Fruit fly (Drosophila melanogaster) whole organism, wandering third instar larva: ENCODE measurements around the gene CG14024.

Experiments used
- Abd-B ChIP-seq: fragments of >200 bp; optimal IDR thresholded peaks from 2 replicates; lab custom pipeline; 2017; ENCODE audit warnings: missing biosample characterization, missing genetic modification characterization
- CG32264 ChIP-seq: fragments of 200-800 bp; sonication (Bioruptor generic); optimal IDR thresholded peaks from 2 replicates; lab custom pipeline; 2016; ENCODE audit warnings: missing biosample characterization, missing genetic modification characterization
- CG9705 ChIP-seq: fragments of 200-800 bp; sonication (Bioruptor generic); optimal IDR thresholded peaks from 2 replicates; lab custom pipeline; 2018; ENCODE audit warnings: missing biosample characterization, mild to moderate bottlenecking, missing genetic modification characterization
- CrebA ChIP-seq: fragments of 200-800 bp; sonication (Bioruptor generic); optimal IDR thresholded peaks from 2 replicates; lab custom pipeline; 2016; ENCODE audit warnings: missing biosample characterization, mild to moderate bottlenecking, missing genetic modification characterization, borderline replicate concordance
- Dfd ChIP-seq: fragments of >200 bp; optimal IDR thresholded peaks from 2 replicates; lab custom pipeline; 2017; ENCODE audit warnings: missing biosample characterization, missing genetic modification characterization
- Dif ChIP-seq: fragments of 200-275, 200-300 bp; sonication (Bioruptor generic); optimal IDR thresholded peaks from 2 replicates; lab custom pipeline; 2018; ENCODE audit warnings: missing biosample characterization, missing genetic modification characterization; ENCODE audit not compliant: partially characterized antibody
- GATAd ChIP-seq: sonication (Bioruptor generic); optimal IDR thresholded peaks from 2 replicates; lab custom pipeline; 2016; ENCODE audit warnings: missing biosample characterization, missing genetic modification characterization
- HLH106 ChIP-seq: fragments of 200-800 bp; optimal IDR thresholded peaks from 3 replicates; lab custom pipeline; 2019; ENCODE audit warnings: missing biosample characterization, mild to moderate bottlenecking, missing genetic modification characterization, moderate library complexity
- Hnf4 ChIP-seq: fragments of 200-800 bp; sonication (Bioruptor generic); optimal IDR thresholded peaks from 2 replicates; lab custom pipeline; 2016; ENCODE audit warnings: missing biosample characterization, mild to moderate bottlenecking, missing genetic modification characterization
- Hr78 ChIP-seq: fragments of >200 bp; optimal IDR thresholded peaks from 2 replicates; lab custom pipeline; 2017; ENCODE audit warnings: missing biosample characterization, missing genetic modification characterization
- Hr83 ChIP-seq: fragments of 200-300 bp; sonication (Bioruptor generic); optimal IDR thresholded peaks from 2 replicates; lab custom pipeline; 2016; ENCODE audit warnings: missing biosample characterization, mild to moderate bottlenecking, missing genetic modification characterization, moderate library complexity; ENCODE audit not compliant: poor library complexity, severe bottlenecking
- Jra ChIP-seq: sonication (Bioruptor generic); optimal IDR thresholded peaks from 2 replicates; lab custom pipeline; 2016; ENCODE audit warnings: missing biosample characterization, missing genetic modification characterization
- Mio ChIP-seq: sonication (Bioruptor generic); optimal IDR thresholded peaks from 2 replicates; lab custom pipeline; 2016; ENCODE audit warnings: missing biosample characterization, missing genetic modification characterization
- Myc ChIP-seq: fragments of >200 bp; optimal IDR thresholded peaks from 2 replicates; lab custom pipeline; 2017
- N ChIP-seq: fragments of >200 bp; optimal IDR thresholded peaks from 2 replicates; lab custom pipeline; 2018; ENCODE audit warnings: missing biosample characterization, missing external identifiers, missing genetic modification characterization
- OdsH ChIP-seq: fragments of 200-800 bp; sonication (Bioruptor generic); optimal IDR thresholded peaks from 2 replicates; lab custom pipeline; 2016; ENCODE audit warnings: missing biosample characterization, mild to moderate bottlenecking, missing genetic modification characterization
- Rel ChIP-seq, 2 experiments: fragments of 200-800 bp; sonication (Bioruptor generic) in 1 of 2; optimal IDR thresholded peaks; 2 replicates in 1 of 2; 3 replicates in 1 of 2; lab custom pipeline; 2016 to 2019; ENCODE audit warnings: mild to moderate bottlenecking in 2 of 2, missing biosample characterization in 2 of 2, missing genetic modification characterization in 2 of 2, moderate library complexity in 1 of 2
- Sp1 ChIP-seq: fragments of 200-800 bp; sonication (Bioruptor generic); optimal IDR thresholded peaks from 3 replicates; lab custom pipeline; 2019; ENCODE audit warnings: missing biosample characterization, mild to moderate bottlenecking, missing genetic modification characterization, moderate library complexity
- Vsx2 ChIP-seq: fragments of 200-300, 225-300 bp; sonication (Bioruptor generic); optimal IDR thresholded peaks from 2 replicates; lab custom pipeline; 2018; ENCODE audit warnings: missing biosample characterization, missing genetic modification characterization; ENCODE audit not compliant: partially characterized antibody
- br ChIP-seq: fragments of 200-800 bp; sonication (Bioruptor generic); optimal IDR thresholded peaks from 2 replicates; lab custom pipeline; 2016; ENCODE audit warnings: missing biosample characterization, missing genetic modification characterization
- brk ChIP-seq: fragments of 200-800 bp; sonication (Bioruptor generic); optimal IDR thresholded peaks from 2 replicates; lab custom pipeline; 2016; ENCODE audit warnings: missing biosample characterization, mild to moderate bottlenecking, missing genetic modification characterization
- dl ChIP-seq, 2 experiments: fragments of 175-275, 200-275 bp in 1 of 2; fragments of 200-275 bp in 1 of 2; sonication (Bioruptor generic); optimal IDR thresholded peaks; lab custom pipeline; 2018; ENCODE audit warnings: mild to moderate bottlenecking in 2 of 2, missing biosample characterization in 2 of 2, missing genetic modification characterization in 2 of 2, moderate library complexity in 2 of 2; ENCODE audit not compliant: partially characterized antibody in 2 of 2, insufficient read depth in 1 of 2
- dmrt93B ChIP-seq: fragments of 200-800 bp; sonication (Bioruptor generic); optimal IDR thresholded peaks from 2 replicates; lab custom pipeline; 2018; ENCODE audit warnings: missing biosample characterization, mild to moderate bottlenecking, missing genetic modification characterization
- dsf ChIP-seq: sonication (Bioruptor generic); optimal IDR thresholded peaks from 2 replicates; lab custom pipeline; 2016; ENCODE audit warnings: missing biosample characterization, missing genetic modification characterization, borderline replicate concordance
- ey ChIP-seq: fragments of 200-800 bp; sonication (Bioruptor generic); optimal IDR thresholded peaks from 2 replicates; lab custom pipeline; 2016; ENCODE audit warnings: missing biosample characterization, missing genetic modification characterization
- foxo ChIP-seq, 2 experiments: fragments of 200-800 bp; sonication (Bioruptor generic); optimal IDR thresholded peaks; 2 replicates in 1 of 2; 3 replicates in 1 of 2; lab custom pipeline; 2016 to 2017; ENCODE audit warnings: missing biosample characterization in 2 of 2, missing genetic modification characterization in 2 of 2
- fru ChIP-seq: fragments of 200-800 bp; sonication (Bioruptor generic); optimal IDR thresholded peaks from 3 replicates; lab custom pipeline; 2016; ENCODE audit warnings: missing biosample characterization, mild to moderate bottlenecking, missing genetic modification characterization
- h ChIP-seq: fragments of 200-800 bp; sonication (Bioruptor generic); optimal IDR thresholded peaks from 3 replicates; lab custom pipeline; 2016; ENCODE audit warnings: missing biosample characterization, mild to moderate bottlenecking, missing genetic modification characterization
- jim ChIP-seq: fragments of 175-275, 200-325 bp; sonication (Bioruptor generic); optimal IDR thresholded peaks from 2 replicates; lab custom pipeline; 2016; ENCODE audit warnings: missing biosample characterization, mild to moderate bottlenecking, missing genetic modification characterization
- lola ChIP-seq: fragments of >200 bp; optimal IDR thresholded peaks from 2 replicates; lab custom pipeline; 2017; ENCODE audit warnings: missing biosample characterization, missing genetic modification characterization
- pan ChIP-seq: fragments of >200 bp; optimal IDR thresholded peaks from 2 replicates; lab custom pipeline; 2017
- psq ChIP-seq: fragments of 200-800 bp; sonication (Bioruptor generic); optimal IDR thresholded peaks from 3 replicates; lab custom pipeline; 2017; ENCODE audit warnings: missing biosample characterization, mild to moderate bottlenecking, missing genetic modification characterization, moderate library complexity
- rgr ChIP-seq: fragments of 200-800 bp; sonication (Bioruptor generic); optimal IDR thresholded peaks from 3 replicates; lab custom pipeline; 2016; ENCODE audit warnings: missing biosample characterization, mild to moderate bottlenecking, missing genetic modification characterization
- sage ChIP-seq: fragments of 200-800 bp; sonication (Bioruptor generic); optimal IDR thresholded peaks from 2 replicates; lab custom pipeline; 2016; ENCODE audit warnings: missing biosample characterization, mild to moderate bottlenecking, missing genetic modification characterization
- sv ChIP-seq: fragments of 200-800 bp; sonication (Bioruptor generic); optimal IDR thresholded peaks from 3 replicates; lab custom pipeline; 2016; ENCODE audit warnings: missing biosample characterization, missing genetic modification characterization
- tai ChIP-seq: sonication (Bioruptor generic); optimal IDR thresholded peaks from 2 replicates; lab custom pipeline; 2016; ENCODE audit warnings: missing biosample characterization, missing genetic modification characterization
- usp ChIP-seq: fragments of >200 bp; optimal IDR thresholded peaks from 2 replicates; lab custom pipeline; 2017; ENCODE audit warnings: missing biosample characterization, missing genetic modification characterization
- woc ChIP-seq: sonication (Bioruptor generic); optimal IDR thresholded peaks from 2 replicates; lab custom pipeline; 2016; ENCODE audit warnings: missing biosample characterization, mild to moderate bottlenecking, missing genetic modification characterization

CG14024 gene

dm6 chr2L:5287599-5288261 lies 27.0 kb downstream of the CG14024 start:
- TF ChIP-seq Hr83 (GFP tag; lab: Kevin White, UChicago) (peak; percentile 27), dsf (no peak), Hr78 (GFP tag; lab: Kevin White, UChicago) (no peak), dl (GFP tag; optimal IDR thresholded peaks at IDR 0.05; lab: Kevin White, UChicago; ENCODE audit: insufficient read depth in 1 of 2, partially characterized antibody in 2 of 2) (no peak), sage (GFP tag; lab: Kevin White, UChicago) (peak; percentile 76), brk (GFP tag; lab: Kevin White, UChicago) (peak; percentile 64), N (GFP tag; lab: Kevin White, UChicago) (no peak), HLH106 (tag; lab: Kevin White, UChicago) (peak; percentile 89), psq (GFP tag; lab: Kevin White, UChicago) (peak; percentile 72), ey (GFP tag; lab: Kevin White, UChicago) (peak; percentile 80), Sp1 (GFP tag; lab: Kevin White, UChicago) (peak; percentile 92), h (GFP tag; lab: Kevin White, UChicago) (peak; percentile 92), Rel (GFP tag; optimal IDR thresholded peaks at IDR 0.05; lab: Kevin White, UChicago) (peak; percentile 71), Rel (tag; optimal IDR thresholded peaks at IDR 0.05; lab: Kevin White, UChicago) (peak; percentile 60), pan (lab: Kevin White, UChicago) (no peak), fru (GFP tag; lab: Kevin White, UChicago) (peak; percentile 90), dmrt93B (GFP tag; lab: Kevin White, UChicago) (peak; percentile 82), Dfd (GFP tag; lab: Kevin White, UChicago) (no peak), CrebA (no peak), Mio (no peak), Abd-B (GFP tag; lab: Kevin White, UChicago) (no peak), tai (no peak), GATAd (GFP tag; lab: Kevin White, UChicago) (no peak), Hnf4 (GFP tag; lab: Kevin White, UChicago) (peak; percentile 62), jim (GFP tag; lab: Kevin White, UChicago) (peak; percentile 43), woc (GFP tag; lab: Kevin White, UChicago) (peak; percentile 91), rgr (GFP tag; lab: Kevin White, UChicago) (peak; percentile 81), Vsx2 (peak; percentile 8), br (GFP tag; lab: Kevin White, UChicago) (peak; percentile 84), Jra (GFP tag; lab: Kevin White, UChicago) (peak; percentile 82), CG9705 (GFP tag; lab: Kevin White, UChicago) (peak; percentile 76), Dif (GFP tag; lab: Kevin White, UChicago) (peak; percentile 48), lola (no peak), CG32264 (GFP tag; lab: Kevin White, UChicago) (peak; percentile 52), usp (GFP tag; lab: Kevin White, UChicago) (no peak), OdsH (GFP tag; lab: Kevin White, UChicago) (peak; percentile 85), foxo (GFP tag; optimal IDR thresholded peaks at IDR 0.05; lab: Kevin White, UChicago) (peak; percentile 35 to 84), sv (GFP tag; lab: Kevin White, UChicago) (no peak), Myc (lab: Kevin White, UChicago) (no peak)
- TF ChIP-seq, all 38 proteins: peak for 23

dm6 chr2L:5286572-5286971 lies 28.1 kb downstream of the CG14024 start:
- TF ChIP-seq fru (GFP tag; lab: Kevin White, UChicago) = no peak
- TF ChIP-seq ey (GFP tag; lab: Kevin White, UChicago) = no peak
- no peak for TF ChIP-seq Dif (GFP tag; lab: Kevin White, UChicago)
- TF ChIP-seq CrebA = no peak
- no peak for TF ChIP-seq usp (GFP tag; lab: Kevin White, UChicago)
- no peak for TF ChIP-seq Hr78 (GFP tag; lab: Kevin White, UChicago)
- no peak for TF ChIP-seq jim (GFP tag; lab: Kevin White, UChicago)
- TF ChIP-seq sv (GFP tag; lab: Kevin White, UChicago) = no peak
- no peak for TF ChIP-seq Jra (GFP tag; lab: Kevin White, UChicago)
- no peak for TF ChIP-seq psq (GFP tag; lab: Kevin White, UChicago)
- no peak for TF ChIP-seq dl (GFP tag; optimal IDR thresholded peaks at IDR 0.05; lab: Kevin White, UChicago; ENCODE audit: insufficient read depth in 1 of 2, partially characterized antibody in 2 of 2)
- no peak for TF ChIP-seq foxo (GFP tag; optimal IDR thresholded peaks at IDR 0.05; lab: Kevin White, UChicago)
- TF ChIP-seq woc (GFP tag; lab: Kevin White, UChicago) = no peak
- no peak for TF ChIP-seq Dfd (GFP tag; lab: Kevin White, UChicago)
- no peak for TF ChIP-seq CG32264 (GFP tag; lab: Kevin White, UChicago)
- TF ChIP-seq HLH106 (tag; lab: Kevin White, UChicago) = no peak
- TF ChIP-seq lola = no peak
- no peak for TF ChIP-seq Rel (GFP tag; optimal IDR thresholded peaks at IDR 0.05; lab: Kevin White, UChicago)
- no peak for TF ChIP-seq Rel (tag; optimal IDR thresholded peaks at IDR 0.05; lab: Kevin White, UChicago)
- no peak for TF ChIP-seq Myc (lab: Kevin White, UChicago)
- TF ChIP-seq, all 38 proteins: peak for 0
